Fruit fly (Drosophila melanogaster): ENCODE data around the gene CG7573.

Gene CG7573

dm6 chr3L:11292180-11292727 is 19.3 kb upstream of the CG7573 start (continued):
- TF ChIP-seq CG6272 (GFP tag; IDR thresholded peaks at IDR 0.05) (no peak), HHEX (GFP tag; optimal IDR thresholded peaks at IDR 0.05) (no peak), fu2 (GFP tag; optimal IDR thresholded peaks at IDR 0.05) (no peak), seq (GFP tag; IDR thresholded peaks at IDR 0.05) (0 out of 2 replicates have a peak, but pooled peaks have one; percentile 20), Sox102F (GFP tag; optimal IDR thresholded peaks at IDR 0.05) (peak; percentile 24), HLH54F (GFP tag; optimal IDR thresholded peaks at IDR 0.05) (no peak), CG32532 (GFP tag; IDR thresholded peaks at IDR 0.05) (peak; percentile 69), CG32767 (GFP tag; IDR thresholded peaks at IDR 0.05) (peak; percentile 37; the same call in 1 of the 2 replicates), twi (tag; optimal IDR thresholded peaks at IDR 0.05) (peak; percentile 26), CG2199 (GFP tag; IDR thresholded peaks at IDR 0.05) (0 out of 3 replicates have a peak, but pooled peaks have one; percentile 31), CG3995 (GFP tag; optimal IDR thresholded peaks at IDR 0.05) (no peak), CG17328 (GFP tag; IDR thresholded peaks at IDR 0.05) (peak; percentile 31; the same call in 1 of the 2 replicates), PHDP (tag; optimal IDR thresholded peaks at IDR 0.05) (no peak), CG1603 (tag; optimal IDR thresholded peaks at IDR 0.05) (peak; percentile 23), E2f2 (GFP tag; IDR thresholded peaks at IDR 0.05) (0 out of 2 replicates have a peak, but pooled peaks have one; percentile 7), CG2202 (tag; optimal IDR thresholded peaks at IDR 0.05) (no peak), al (GFP tag; IDR thresholded peaks at IDR 0.05) (0 out of 2 replicates have a peak, but pooled peaks have one; percentile 16), H2.0 (GFP tag; IDR thresholded peaks at IDR 0.05) (0 out of 2 replicates have a peak, but pooled peaks have one; percentile 37), CG6765 (GFP tag; optimal IDR thresholded peaks at IDR 0.05) (no peak), CG8924 (tag; optimal IDR thresholded peaks at IDR 0.05) (no peak), nau (GFP tag; optimal IDR thresholded peaks at IDR 0.05) (peak; percentile 32), ara (GFP tag; IDR thresholded peaks at IDR 0.05) (no peak), chinmo (GFP tag; IDR thresholded peaks at IDR 0.05; ENCODE audit: partially characterized antibody) (peak; percentile 99), CG8359 (GFP tag; optimal IDR thresholded peaks at IDR 0.05; ENCODE audit: borderline replicate concordance) (no peak), B-H1 (GFP tag; IDR thresholded peaks at IDR 0.05) (peak; percentile 36; the same call in 1 of the 3 replicates), cg (GFP tag; optimal IDR thresholded peaks at IDR 0.05) (peak; percentile 87), sens (GFP tag) (peak; percentile 71), CG5180 (GFP tag; optimal IDR thresholded peaks at IDR 0.05) (no peak), wor (GFP tag; IDR thresholded peaks at IDR 0.05) (no peak), CrebB (tag; optimal IDR thresholded peaks at IDR 0.05) (peak; percentile 45), Dref (GFP tag; IDR thresholded peaks at IDR 0.05) (no peak), CG7839 (tag; optimal IDR thresholded peaks at IDR 0.05) (peak; percentile 25), stc (GFP tag; IDR thresholded peaks at IDR 0.05) (peak; percentile 47), Hr78 (GFP tag; optimal IDR thresholded peaks at IDR 0.05) (no peak), cwo (GFP tag; optimal IDR thresholded peaks at IDR 0.05) (peak; percentile 45), ttk (GFP tag; IDR thresholded peaks at IDR 0.05) (peak; percentile 61), bigmax (GFP tag; optimal IDR thresholded peaks at IDR 0.05) (no peak), ERR (GFP tag; optimal IDR thresholded peaks at IDR 0.05) (no peak), CG12391 (tag; optimal IDR thresholded peaks at IDR 0.05) (no peak), Xrp1 (GFP tag; IDR thresholded peaks at IDR 0.05) (peak; percentile 52), CG6791 (GFP tag; IDR thresholded peaks at IDR 0.05; ENCODE audit: partially characterized antibody) (no peak), Gug (GFP tag; IDR thresholded peaks at IDR 0.05) (peak; percentile 48; the same call in 1 of the 4 replicates), CHES-1-like (GFP tag; optimal IDR thresholded peaks at IDR 0.05) (no peak), lbe (GFP tag; optimal IDR thresholded peaks at IDR 0.05) (peak; percentile 4), Max (GFP tag; optimal IDR thresholded peaks at IDR 0.05) (no peak), CG13287 (GFP tag; IDR thresholded peaks at IDR 0.05; ENCODE audit: partially characterized antibody) (0 out of 2 replicates have a peak, but pooled peaks have one; percentile 28), CG13894 (tag; optimal IDR thresholded peaks at IDR 0.05) (peak; percentile 7), CG2116 (GFP tag; optimal IDR thresholded peaks at IDR 0.05) (no peak), slbo (GFP tag; IDR thresholded peaks at IDR 0.05) (peak; percentile 79)

Measured in whole organism, embryonic.